Worm (Caenorhabditis elegans) whole organism, L1 larva: ENCODE measurements around the gene Y57E12AR.1.
"Not testable (repeated sequence)": the region's sequence is repeated elsewhere in the genome, so short reads cannot be mapped to it uniquely, and the experiment has no call there.

Source experiments
- C04F5.9 ChIP-seq: sonication (generic microtip); optimal IDR thresholded peaks from 2 replicates; lab custom pipeline; 2016; ENCODE audit warnings: missing genetic modification characterization, missing compliant biosample characterization
- C16A3.4 ChIP-seq: fragments of 150-350 bp; optimal IDR thresholded peaks from 2 replicates; lab custom pipeline; 2014; ENCODE audit warnings: missing biosample characterization, missing genetic modification characterization
- aly-2 ChIP-seq: fragments of 150-350 bp; optimal IDR thresholded peaks from 2 replicates; lab custom pipeline; 2014; ENCODE audit warnings: missing biosample characterization, missing genetic modification characterization
- ama-1 ChIP-seq: fragments of 150-350 bp; optimal IDR thresholded peaks from 2 replicates; lab custom pipeline; 2014
- ceh-63 ChIP-seq: fragments of 200-800 bp; sonication (Bioruptor generic); optimal IDR thresholded peaks from 2 replicates; lab custom pipeline; 2018; ENCODE audit warnings: mild to moderate bottlenecking, missing genetic modification characterization, missing compliant biosample characterization
- ceh-8 ChIP-seq: fragments of 200-800 bp; sonication (Bioruptor generic); optimal IDR thresholded peaks from 2 replicates; lab custom pipeline; 2018; ENCODE audit warnings: mild to moderate bottlenecking, missing genetic modification characterization, moderate library complexity, missing compliant biosample characterization
- dpl-1 ChIP-seq, 3 experiments: fragments of 150-350 bp in 2 of 3; sonication (generic microtip) in 1 of 3; optimal IDR thresholded peaks; 2 replicates each; lab custom pipeline; 2014 to 2017; ENCODE audit warnings: missing biosample characterization in 3 of 3, missing genetic modification characterization in 3 of 3, missing genetic modification reagents in 3 of 3
- efl-1 ChIP-seq, 4 experiments: fragments of 150-350 bp; optimal IDR thresholded peaks in 3 of 4; peaks in 1 of 4; 1 replicate in 1 of 4; 2 replicates in 3 of 4; lab custom pipeline; 2014; ENCODE audit warnings: missing biosample characterization in 2 of 4, missing genetic modification characterization in 2 of 4, missing genetic modification reagents in 2 of 4
- efl-3 ChIP-seq: fragments of 200-800 bp; sonication (Bioruptor generic); optimal IDR thresholded peaks from 2 replicates; lab custom pipeline; 2018; ENCODE audit warnings: mild to moderate bottlenecking, missing genetic modification characterization, missing compliant biosample characterization
- egl-13 ChIP-seq: sonication (generic microtip); optimal IDR thresholded peaks from 2 replicates; lab custom pipeline; 2016; ENCODE audit warnings: missing genotype, missing genetic modification reagents, missing genetic modification characterization, missing compliant biosample characterization
- ets-5 ChIP-seq: fragments of 200-800 bp; sonication (Bioruptor generic); IDR thresholded peaks from 2 replicates; pipeline ENCODE4 v1.3.6; 2022; ENCODE audit warnings: missing genetic modification characterization, missing compliant biosample characterization
- fos-1 ChIP-seq: fragments of 150-350 bp; optimal IDR thresholded peaks from 2 replicates; lab custom pipeline; 2014; ENCODE audit warnings: missing biosample characterization, missing genetic modification characterization
- grh-1 ChIP-seq: fragments of 200-800 bp; sonication (Bioruptor generic); IDR thresholded peaks from 2 replicates; pipeline ENCODE4 v1.3.6; 2022; ENCODE audit warnings: missing genetic modification reagents, missing genetic modification characterization, missing compliant biosample characterization
- hlh-17 ChIP-seq: fragments of 200-800 bp; sonication (Bioruptor generic); optimal IDR thresholded peaks from 2 replicates; lab custom pipeline; 2018; ENCODE audit warnings: missing genetic modification characterization, mild to moderate bottlenecking, missing compliant biosample characterization, moderate library complexity, borderline replicate concordance
- jun-1 ChIP-seq: fragments of 150-350 bp; optimal IDR thresholded peaks from 2 replicates; lab custom pipeline; 2014; ENCODE audit warnings: missing biosample characterization, missing genetic modification reagents, missing genetic modification characterization
- lin-35 ChIP-seq, 2 experiments: fragments of 150-350 bp; optimal IDR thresholded peaks; 2 replicates each; lab custom pipeline; 2014; ENCODE audit warnings: missing biosample characterization in 2 of 2, missing genetic modification characterization in 2 of 2, missing genetic modification reagents in 2 of 2
- lin-39 ChIP-seq: fragments of 150-350 bp; optimal IDR thresholded peaks from 2 replicates; lab custom pipeline; 2014; ENCODE audit warnings: missing biosample characterization, missing genetic modification reagents, missing genetic modification characterization
- lir-3 ChIP-seq: sonication (generic microtip); optimal IDR thresholded peaks from 2 replicates; lab custom pipeline; 2016; ENCODE audit warnings: mild to moderate bottlenecking, missing genetic modification characterization, moderate library complexity, missing compliant biosample characterization; ENCODE audit not compliant: poor library complexity
- mep-1 ChIP-seq: fragments of 150-350 bp; optimal IDR thresholded peaks from 2 replicates; lab custom pipeline; 2014; ENCODE audit warnings: missing biosample characterization, missing genetic modification characterization
- nhr-12 ChIP-seq: sonication (generic microtip); optimal IDR thresholded peaks from 2 replicates; lab custom pipeline; 2017; ENCODE audit warnings: missing biosample characterization, missing genetic modification characterization
- nhr-237 ChIP-seq: fragments of 150-350 bp; optimal IDR thresholded peaks from 2 replicates; lab custom pipeline; 2014; ENCODE audit warnings: missing biosample characterization, missing genetic modification characterization
- nhr-85 ChIP-seq: sonication (generic microtip); peaks from one replicate; lab custom pipeline; 2016; ENCODE audit warnings: missing genetic modification characterization, inconsistent platforms, missing compliant biosample characterization
- snpc-4 ChIP-seq: fragments of 150-350 bp; optimal IDR thresholded peaks from 2 replicates; lab custom pipeline; 2014; ENCODE audit warnings: missing biosample characterization, missing genetic modification characterization
- sup-37 ChIP-seq: fragments of 200-800 bp; sonication (Bioruptor generic); optimal IDR thresholded peaks from 2 replicates; lab custom pipeline; 2018; ENCODE audit warnings: mild to moderate bottlenecking, missing genetic modification characterization, missing compliant biosample characterization
- swsn-7 ChIP-seq: sonication (generic microtip); optimal IDR thresholded peaks from 2 replicates; lab custom pipeline; 2016; ENCODE audit warnings: missing genetic modification characterization, missing compliant biosample characterization
- unc-30 ChIP-seq: sonication (generic microtip); optimal IDR thresholded peaks from 2 replicates; lab custom pipeline; 2017; ENCODE audit warnings: missing biosample characterization, missing genetic modification characterization
- unc-86 ChIP-seq: sonication (generic microtip); optimal IDR thresholded peaks from 2 replicates; lab custom pipeline; 2016; ENCODE audit warnings: missing genetic modification characterization, missing compliant biosample characterization
- vab-15 ChIP-seq: sonication (generic microtip); optimal IDR thresholded peaks from 2 replicates; lab custom pipeline; 2017; ENCODE audit warnings: missing genotype, mild to moderate bottlenecking, missing genetic modification characterization, missing compliant biosample characterization
- zip-4 ChIP-seq: fragments of 200-800 bp; sonication (Bioruptor generic); optimal IDR thresholded peaks from 2 replicates; lab custom pipeline; 2018; ENCODE audit warnings: mild to moderate bottlenecking, missing genetic modification characterization, moderate library complexity, missing compliant biosample characterization

The Y57E12AR.1 gene

DNA sequence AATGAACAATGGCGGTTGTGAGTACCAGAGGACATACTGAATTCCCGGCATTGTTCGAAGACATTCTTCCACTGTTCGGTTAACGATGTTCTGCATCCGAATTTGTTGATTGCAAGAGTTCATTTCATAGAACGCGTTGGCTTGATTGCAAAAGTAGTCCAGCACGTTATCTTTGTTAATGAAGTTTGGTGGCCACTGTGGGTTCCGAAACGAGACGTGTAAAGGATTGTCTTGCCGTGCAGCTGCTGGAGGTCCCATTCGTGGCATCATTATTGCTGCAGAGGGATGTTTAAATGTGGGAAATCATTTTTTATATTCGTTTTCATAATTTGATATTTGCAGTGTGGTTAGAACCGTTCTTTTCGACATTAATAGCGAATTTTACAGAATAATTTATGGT is 5.8 kb downstream of the Y57E12AR.1 start, which contains the start of gene mdt-6:
Gene mdt-6, minus strand, starts transcription at position 275 of the 400 bp plus-strand sequence.
- TF ChIP-seq zip-4 (GFP tag; lab: Kevin White, UChicago) (no peak), C04F5.9 (tag; lab: Kevin White, UChicago) (no peak), unc-86 (tag; lab: Kevin White, UChicago) (no peak), nhr-85 (tag; lab: Kevin White, UChicago) (peak; percentile 5)
- TF ChIP-seq, all 84 proteins: peak for 1

DNA sequence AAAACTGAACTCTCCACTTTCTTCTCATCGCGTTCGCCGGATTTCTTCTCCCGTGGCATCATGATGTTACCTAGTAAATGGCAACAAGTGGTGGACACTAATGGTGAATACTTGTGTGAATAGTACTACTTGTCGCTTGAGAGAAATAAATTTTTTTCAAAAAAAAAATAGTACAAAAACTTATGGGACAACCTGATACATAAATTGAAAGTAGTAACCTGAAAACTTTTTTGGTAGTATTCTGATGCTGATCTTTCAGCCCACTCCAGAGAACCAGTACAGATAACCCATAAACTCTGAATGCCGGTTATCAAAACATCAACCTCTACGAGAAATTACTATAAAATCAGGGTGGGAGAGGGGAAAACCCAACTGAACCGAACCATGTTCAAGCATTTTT is 7.3 kb downstream of the Y57E12AR.1 start, which contains the start of gene Y57E12AL.2:
Gene Y57E12AL.2, plus strand, starts transcription at position 301 of the 400 bp plus-strand sequence.
- not testable (repeated sequence) for TF ChIP-seq fos-1; C16A3.4 (tag; lab: Kevin White, UChicago); nhr-237 (tag; lab: Kevin White, UChicago)

DNA sequence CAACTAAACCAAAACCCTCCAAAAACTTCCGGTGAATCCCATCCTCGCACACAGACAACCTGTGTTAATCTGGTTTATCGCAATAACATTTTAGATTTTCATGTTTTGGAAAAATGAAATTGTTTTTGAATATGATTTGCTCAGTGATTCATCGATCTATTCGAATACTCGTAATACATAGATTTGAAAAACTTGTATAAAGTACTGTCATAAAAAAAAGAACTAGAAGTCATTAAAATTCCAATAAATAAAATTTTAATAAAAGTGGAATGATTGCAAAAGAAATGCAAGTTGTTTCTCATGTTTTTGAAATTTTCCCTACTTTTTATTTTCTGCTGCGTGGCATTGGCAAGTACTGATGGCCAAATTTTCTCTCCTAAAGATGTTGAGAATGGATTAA is 10.5 kb downstream of the Y57E12AR.1 start, which contains the start of gene spig-8:
Gene spig-8, plus strand, starts transcription at position 301 of the 400 bp plus-strand sequence.
- TF ChIP-seq ceh-63 (GFP tag; lab: Kevin White, UChicago): no peak
- no peak for TF ChIP-seq ceh-8 (GFP tag; lab: Kevin White, UChicago)

DNA sequence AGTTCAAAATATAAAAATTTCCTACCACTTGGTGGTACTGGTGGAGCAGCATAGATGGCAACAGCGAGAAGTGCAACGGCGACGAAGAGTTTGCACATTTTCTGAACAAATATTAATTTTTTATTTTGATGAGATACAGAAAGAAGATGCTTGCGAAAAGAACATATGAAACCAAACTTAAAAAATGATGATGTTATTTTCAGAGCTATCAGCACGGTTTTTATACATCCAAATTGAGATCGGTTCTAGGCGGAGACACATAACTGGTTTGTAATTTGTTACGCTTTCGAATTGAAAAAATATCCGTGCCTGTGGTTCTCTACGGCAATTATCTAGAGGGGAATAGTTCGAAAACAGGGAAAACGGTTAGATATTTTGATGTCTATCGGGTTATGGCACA is 12.0 kb downstream of the Y57E12AR.1 start, which contains the start of gene txt-17:
Gene txt-17, minus strand, starts transcription at position 101 of the 400 bp plus-strand sequence.
- TF ChIP-seq grh-1 (GFP tag; lab: Robert Waterston, UW): peak; percentile 49
- no peak for TF ChIP-seq swsn-7 (tag; lab: Kevin White, UChicago)
- TF ChIP-seq, all 84 proteins: peak for 1

ce11 chrV:7051133-7051765 is 13.9 kb downstream of the Y57E12AR.1 start, which contains the start of the genes tofu-2 and spig-1:
TSS of gene tofu-2 (minus strand) at chrV:7051248.
TSS of gene spig-1 (plus strand) at chrV:7051715.
- TF ChIP-seq efl-1 (optimal IDR thresholded peaks at IDR 0.05; lab: Kevin White, UChicago) (peak in 1 of 2 experiments; percentile 59), efl-1 (GFP tag; optimal IDR thresholded peaks at IDR 0.05 in 1 of 2; lab: Kevin White, UChicago) (peak; percentile 6 to 44), vab-15 (tag; lab: Kevin White, UChicago) (no peak), sup-37 (GFP tag; lab: Kevin White, UChicago) (no peak), aly-2 (tag; lab: Kevin White, UChicago) (no peak)

ce11 chrV:7050153-7050552 is 15.0 kb downstream of the Y57E12AR.1 start:
- TF ChIP-seq ama-1 (lab: Kevin White, UChicago) (no peak), C16A3.4 (tag; lab: Kevin White, UChicago) (no peak), aly-2 (tag; lab: Kevin White, UChicago) (no peak), lir-3 (no peak), egl-13 (no peak), hlh-17 (no peak), unc-30 (tag; lab: Kevin White, UChicago) (no peak), ets-5 (no peak), jun-1 (tag; lab: Kevin White, UChicago) (no peak), lin-39 (tag; lab: Kevin White, UChicago) (no peak), C04F5.9 (tag; lab: Kevin White, UChicago) (no peak), efl-3 (GFP tag; lab: Kevin White, UChicago) (no peak), nhr-12 (tag; lab: Kevin White, UChicago) (no peak), lin-35 (GFP tag; optimal IDR thresholded peaks at IDR 0.05; lab: Kevin White, UChicago) (no peak)

DNA sequence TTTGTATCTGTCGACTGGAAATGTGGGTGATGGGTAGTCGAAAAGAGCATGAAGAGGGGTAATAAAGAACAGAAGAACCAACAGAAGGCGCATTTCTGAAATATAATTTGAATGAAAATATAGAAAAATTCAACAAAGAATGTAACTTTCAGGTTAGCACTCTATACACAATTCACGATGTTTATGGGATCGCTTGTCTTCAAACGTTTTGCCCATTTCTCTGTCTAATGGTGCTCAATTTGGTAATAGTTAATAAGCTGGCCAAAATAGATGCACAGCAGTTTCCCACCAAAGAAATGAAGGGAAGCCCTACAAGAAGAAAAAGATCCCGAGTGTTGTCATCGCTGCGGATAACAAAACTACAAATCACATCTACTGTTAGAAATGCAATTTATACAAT is 17.6 kb downstream of the Y57E12AR.1 start, which contains the start of gene F20A1.8:
Gene F20A1.8, minus strand, starts transcription at position 101 of the 400 bp plus-strand sequence.
- TF ChIP-seq dpl-1 (GFP tag; optimal IDR thresholded peaks at IDR 0.05; lab: Kevin White, UChicago) (no peak), mep-1 (tag; lab: Kevin White, UChicago) (no peak), snpc-4 (no peak)
